Worm (Caenorhabditis elegans) whole organism, L4 larva: ENCODE results near the gene str-4.

ENCODE experiments used
- F26F4.8 ChIP-seq: fragments of 200-800 bp; sonication (Bioruptor generic); conservative IDR thresholded peaks from 2 replicates; pipeline ENCODE4 v1.3.6; 2022; ENCODE audit warnings: missing genetic modification characterization, missing compliant biosample characterization
- Y48G9A.11 ChIP-seq: fragments of 200-800 bp; sonication (Bioruptor generic); IDR thresholded peaks from 2 replicates; pipeline ENCODE4 v1.3.6; 2022; ENCODE audit warnings: missing genetic modification reagents, missing genetic modification characterization, missing compliant biosample characterization
- dmd-8 ChIP-seq: fragments of 200-800 bp; sonication (Bioruptor generic); IDR thresholded peaks from 2 replicates; pipeline ENCODE4 v1.3.6; 2022; ENCODE audit warnings: missing genetic modification characterization, missing compliant biosample characterization
- lsy-2 ChIP-seq, 2 experiments: fragments of 150-350 bp in 1 of 2; sonication (generic microtip) in 1 of 2; optimal IDR thresholded peaks; 2 replicates each; lab custom pipeline; 2014 to 2017; ENCODE audit warnings: missing biosample characterization in 2 of 2, missing genetic modification characterization in 2 of 2
- mep-1 ChIP-seq: fragments of 150-350 bp; sonication (generic microtip); optimal IDR thresholded peaks from 3 replicates; lab custom pipeline; 2014; ENCODE audit warnings: missing biosample characterization, missing genetic modification characterization
- mxl-2 ChIP-seq: fragments of 200-800 bp; sonication (Bioruptor generic); conservative IDR thresholded peaks from 2 replicates; pipeline ENCODE4 v1.3.6; 2022; ENCODE audit warnings: missing genetic modification reagents, missing genetic modification characterization, missing compliant biosample characterization
- nhr-11 ChIP-seq: fragments of 150-350 bp; optimal IDR thresholded peaks from 2 replicates; lab custom pipeline; 2014; ENCODE audit warnings: missing biosample characterization, missing genetic modification characterization
- nhr-237 ChIP-seq: sonication (generic microtip); optimal IDR thresholded peaks from 2 replicates; lab custom pipeline; 2017; ENCODE audit warnings: missing biosample characterization, missing genetic modification characterization
- nhr-28 ChIP-seq: fragments of 150-350 bp; optimal IDR thresholded peaks from 2 replicates; lab custom pipeline; 2014; ENCODE audit warnings: missing biosample characterization, missing genetic modification characterization
- nhr-42 ChIP-seq: fragments of 200-800 bp; sonication (Bioruptor generic); IDR thresholded peaks from 2 replicates; pipeline ENCODE4 v1.3.6; 2022; ENCODE audit warnings: missing genetic modification characterization, missing compliant biosample characterization
- spr-3 ChIP-seq: fragments of 200-800 bp; sonication (Bioruptor generic); optimal IDR thresholded peaks from 2 replicates; lab custom pipeline; 2018; ENCODE audit warnings: mild to moderate bottlenecking, missing genetic modification characterization, missing compliant biosample characterization
- unc-62 ChIP-seq, 3 experiments: fragments of 150-350 bp in 1 of 3; sonication (generic microtip); optimal IDR thresholded peaks in 2 of 3; peaks in 1 of 3; 1 replicate in 1 of 3; 2 replicates in 2 of 3; lab custom pipeline; 2014 to 2017; ENCODE audit warnings: missing biosample characterization in 3 of 3, missing genetic modification characterization in 3 of 3, missing genetic modification reagents in 3 of 3, missing genotype in 1 of 3
- vab-7 ChIP-seq: fragments of 200-800 bp; sonication (Bioruptor generic); IDR thresholded peaks from 2 replicates; pipeline ENCODE4 v1.3.6; 2022; ENCODE audit warnings: missing genetic modification reagents, missing genetic modification characterization, missing compliant biosample characterization
- zfp-2 ChIP-seq: sonication (generic microtip); optimal IDR thresholded peaks from 2 replicates; lab custom pipeline; 2016; ENCODE audit warnings: mild to moderate bottlenecking, missing genetic modification characterization, missing compliant biosample characterization

DNA sequence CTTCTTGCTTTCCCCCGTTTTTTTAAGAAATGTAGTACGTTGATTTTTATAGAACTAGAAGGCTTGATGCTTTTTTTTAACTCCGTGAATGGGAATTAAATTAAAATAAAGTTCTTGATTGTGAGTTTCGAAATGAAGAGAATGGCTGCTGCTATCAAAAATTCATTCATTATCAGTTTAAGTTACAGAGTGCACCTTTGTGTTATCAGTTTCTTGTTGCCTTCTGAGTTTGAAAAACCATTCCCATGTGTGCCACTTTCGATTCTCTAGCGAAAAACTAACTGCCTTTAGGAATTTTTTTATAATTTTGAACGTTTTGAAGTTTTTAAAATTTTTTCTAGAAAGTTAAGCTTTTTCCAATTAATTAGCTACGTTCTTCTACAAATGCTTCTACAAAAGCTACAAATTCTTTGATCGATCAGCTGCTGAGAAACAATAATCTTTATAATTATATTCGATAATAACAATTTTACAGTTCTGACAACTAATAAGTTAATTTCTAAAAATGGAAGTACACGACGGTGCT lies 34.8 kb downstream of the str-4 start, which contains the start of gene C26E1.2:
- no peak for TF ChIP-seq mxl-2
- TF ChIP-seq vab-7: no peak
- peak; percentile 75 for TF ChIP-seq nhr-28 (tag; lab: Kevin White, UChicago)
- no peak for TF ChIP-seq spr-3
- TF ChIP-seq F26F4.8 (GFP tag; lab: Robert Waterston, UW): no peak
- TF ChIP-seq nhr-237: no peak
- TF ChIP-seq nhr-11 (tag; lab: Kevin White, UChicago): no peak
- no peak for TF ChIP-seq dmd-8 (GFP tag; lab: Robert Waterston, UW)
- no peak for TF ChIP-seq lsy-2 (tag; optimal IDR thresholded peaks at IDR 0.05; lab: Kevin White, UChicago)
- TF ChIP-seq zfp-2 (tag; lab: Kevin White, UChicago): no peak
- TF ChIP-seq nhr-42 (GFP tag; lab: Robert Waterston, UW): no peak
- TF ChIP-seq Y48G9A.11 (GFP tag; lab: Robert Waterston, UW): no peak
- no peak for TF ChIP-seq unc-62 (GFP tag; optimal IDR thresholded peaks at IDR 0.05 in 1 of 2; lab: Kevin White, UChicago)
- TF ChIP-seq unc-62 (tag; optimal IDR thresholded peaks at IDR 0.05; lab: Kevin White, UChicago): no peak
- no peak for TF ChIP-seq mep-1 (tag; lab: Kevin White, UChicago)
